Worm (Caenorhabditis elegans) whole organism, L3 larva: ENCODE data around the gene clec-183.

ENCODE experiments used
- daf-12 ChIP-seq: fragments of 150-350 bp; optimal IDR thresholded peaks from 2 replicates; lab custom pipeline; 2014; ENCODE audit warnings: missing biosample characterization, missing genetic modification reagents, missing genetic modification characterization
- fkh-10 ChIP-seq: sonication (generic microtip); optimal IDR thresholded peaks from 2 replicates; lab custom pipeline; 2017; ENCODE audit warnings: missing biosample characterization, missing genetic modification reagents, missing genetic modification characterization
- fos-1 ChIP-seq: fragments of 150-350 bp; optimal IDR thresholded peaks from 2 replicates; lab custom pipeline; 2014; ENCODE audit warnings: missing biosample characterization, missing genetic modification characterization
- nfya-1 ChIP-seq: sonication (generic microtip); optimal IDR thresholded peaks from 2 replicates; lab custom pipeline; 2017; ENCODE audit warnings: missing genetic modification characterization, mild to moderate bottlenecking, missing compliant biosample characterization, antibody characterized with exemption, moderate library complexity; ENCODE audit not compliant: insufficient read depth
- nhr-11 ChIP-seq: fragments of 150-350 bp; optimal IDR thresholded peaks from 2 replicates; lab custom pipeline; 2014; ENCODE audit warnings: missing biosample characterization, missing genetic modification characterization
- nhr-28 ChIP-seq: fragments of 150-350 bp; optimal IDR thresholded peaks from 2 replicates; lab custom pipeline; 2014; ENCODE audit warnings: missing biosample characterization, missing genetic modification characterization
- nhr-76 ChIP-seq: fragments of 150-350 bp; sonication (generic microtip); optimal IDR thresholded peaks from 5 replicates; lab custom pipeline; 2014; ENCODE audit warnings: missing biosample characterization, missing genetic modification characterization
- nhr-77 ChIP-seq: fragments of 150-350 bp; optimal IDR thresholded peaks from 2 replicates; lab custom pipeline; 2014; ENCODE audit warnings: missing biosample characterization, missing genetic modification characterization
- pha-4 ChIP-seq: fragments of 150-350 bp; optimal IDR thresholded peaks from 2 replicates; lab custom pipeline; 2014; ENCODE audit warnings: missing biosample characterization, missing genetic modification reagents, missing genetic modification characterization
- unc-39 ChIP-seq: sonication (generic microtip); optimal IDR thresholded peaks from 4 replicates; lab custom pipeline; 2017; ENCODE audit warnings: missing biosample characterization, missing genetic modification characterization

DNA sequence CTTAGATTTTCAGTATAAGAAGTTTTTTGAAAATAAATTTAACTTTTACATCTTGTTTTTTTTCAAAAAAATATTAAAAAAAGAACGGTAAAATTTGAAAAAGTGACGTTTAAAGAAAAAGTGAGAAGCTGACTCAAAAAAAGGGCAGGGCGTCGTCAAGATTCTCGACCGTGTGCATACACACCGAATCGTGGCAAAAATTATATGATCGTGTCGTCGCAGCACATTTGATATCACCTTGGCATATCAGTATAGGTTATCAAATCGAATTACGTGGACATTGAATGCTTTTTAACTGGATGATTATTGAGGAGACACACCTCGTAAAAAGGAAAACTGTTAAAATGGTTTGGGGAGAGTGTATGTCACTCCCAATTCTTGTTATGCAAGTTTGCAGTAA, 5.2 kb downstream of the clec-183 start:
- no peak for TF ChIP-seq daf-12 (tag; lab: Kevin White, UChicago)
- TF ChIP-seq unc-39 (tag; lab: Kevin White, UChicago), result no peak
- no peak for TF ChIP-seq pha-4 (tag; lab: Kevin White, UChicago)
- TF ChIP-seq nhr-28 (tag; lab: Kevin White, UChicago), result no peak
- no peak for TF ChIP-seq nhr-77 (tag; lab: Kevin White, UChicago)
- no peak for TF ChIP-seq fos-1
- no peak for TF ChIP-seq nhr-76 (tag; lab: Kevin White, UChicago)
- TF ChIP-seq nfya-1 (tag; lab: Kevin White, UChicago), result no peak
- no peak for TF ChIP-seq fkh-10 (GFP tag; lab: Kevin White, UChicago)
- no peak for TF ChIP-seq nhr-11 (tag; lab: Kevin White, UChicago)
